Fruit fly (Drosophila melanogaster) whole organism, embryonic: ENCODE results near the gene Tcs6.

Experiments used
- Awh ChIP-seq: fragments of 200-800 bp; sonication (Bioruptor generic); IDR thresholded peaks from 2 replicates; pipeline ENCODE4, ENCODE4 v1.3.6; 2022; ENCODE audit warnings: missing biosample characterization, missing genetic modification characterization
- BEAF-32 ChIP-seq: fragments of 200-800 bp; sonication (Bioruptor generic); optimal IDR thresholded peaks from 3 replicates; lab custom pipeline; 2017; ENCODE audit warnings: missing biosample characterization, missing genetic modification characterization, mild to moderate bottlenecking, moderate library complexity, missing genetic modification reagents
- BtbVII ChIP-seq: fragments of 200-800 bp; sonication (Bioruptor generic); optimal IDR thresholded peaks from 3 replicates; lab custom pipeline; 2017; ENCODE audit warnings: missing biosample characterization, mild to moderate bottlenecking, missing genetic modification characterization
- CG10321 ChIP-seq: fragments of 200-800 bp; sonication (Bioruptor generic); IDR thresholded peaks from 2 replicates; pipeline ENCODE4 v1.3.6; 2022; ENCODE audit warnings: missing biosample characterization, missing genetic modification characterization
- CG10979 ChIP-seq: fragments of 200-800 bp; sonication (Bioruptor generic); optimal IDR thresholded peaks from 2 replicates; lab custom pipeline; 2018; ENCODE audit warnings: missing biosample characterization, mild to moderate bottlenecking, missing genetic modification characterization, moderate library complexity
- CG15601 ChIP-seq: fragments of 200-800 bp; sonication (Bioruptor generic); optimal IDR thresholded peaks from 3 replicates; lab custom pipeline; 2019; ENCODE audit warnings: missing biosample characterization, mild to moderate bottlenecking, missing genetic modification characterization, moderate library complexity
- CG1647 ChIP-seq: fragments of 200-800 bp; sonication (Bioruptor generic); optimal IDR thresholded peaks from 3 replicates; lab custom pipeline; 2016; ENCODE audit warnings: missing biosample characterization, missing genetic modification characterization
- CG16779 ChIP-seq: fragments of 200-800 bp; sonication (Bioruptor generic); IDR thresholded peaks from 2 replicates; pipeline ENCODE4 v1.3.6; 2022; ENCODE audit warnings: missing biosample characterization, missing genetic modification characterization
- CG17186 ChIP-seq: fragments of 200-800 bp; sonication (Bioruptor generic); optimal IDR thresholded peaks from 3 replicates; lab custom pipeline; 2017; ENCODE audit warnings: missing biosample characterization, missing genetic modification reagents, missing genetic modification characterization
- CG18476 ChIP-seq: fragments of 200-800 bp; sonication (Bioruptor generic); optimal IDR thresholded peaks from 2 replicates; lab custom pipeline; 2016; ENCODE audit warnings: missing biosample characterization, mild to moderate bottlenecking, missing genetic modification characterization
- CG2202 ChIP-seq: fragments of 200-800 bp; sonication (Bioruptor generic); optimal IDR thresholded peaks from 2 replicates; lab custom pipeline; 2018; ENCODE audit warnings: missing biosample characterization, mild to moderate bottlenecking, missing genetic modification characterization
- CG2875 ChIP-seq: fragments of 200-800 bp; sonication (Bioruptor generic); optimal IDR thresholded peaks from 2 replicates; lab custom pipeline; 2017; ENCODE audit warnings: missing biosample characterization, mild to moderate bottlenecking, missing genetic modification characterization, missing genetic modification reagents
- CG32532 ChIP-seq: fragments of 200-800 bp; sonication (Bioruptor generic); IDR thresholded peaks from 2 replicates; pipeline ENCODE4 v1.3.6; 2022; ENCODE audit warnings: missing biosample characterization, missing genetic modification characterization
- CG34422 ChIP-seq: fragments of 200-800 bp; sonication (Bioruptor generic); IDR thresholded peaks from 3 replicates; pipeline ENCODE4 v1.3.6; 2022; ENCODE audit warnings: missing biosample characterization, missing genetic modification characterization
- CG4854 ChIP-seq: fragments of 200-800 bp; sonication (Bioruptor generic); optimal IDR thresholded peaks from 2 replicates; lab custom pipeline; 2016; ENCODE audit warnings: missing biosample characterization, missing genetic modification characterization, inconsistent platforms
- CG5245 ChIP-seq: fragments of 200-800 bp; sonication (Bioruptor generic); optimal IDR thresholded peaks from 3 replicates; lab custom pipeline; 2016; ENCODE audit warnings: missing biosample characterization, missing genetic modification characterization
- CG8478 ChIP-seq: fragments of >200 bp; optimal IDR thresholded peaks from 2 replicates; lab custom pipeline; 2018
- D19B ChIP-seq: fragments of 200-800 bp; sonication (Bioruptor generic); optimal IDR thresholded peaks from 2 replicates; lab custom pipeline; 2017; ENCODE audit warnings: missing biosample characterization, mild to moderate bottlenecking, missing genetic modification characterization
- Dip2 ChIP-seq: fragments of 200-800 bp; sonication (Bioruptor generic); IDR thresholded peaks from 2 replicates; pipeline ENCODE4 v1.3.6; 2022; ENCODE audit warnings: missing biosample characterization, missing genetic modification characterization
- Dp ChIP-seq: fragments of 200-800 bp; sonication (Bioruptor generic); optimal IDR thresholded peaks from 2 replicates; lab custom pipeline; 2018; ENCODE audit warnings: missing biosample characterization, mild to moderate bottlenecking, missing genetic modification characterization, moderate library complexity
- E2f1 ChIP-seq: fragments of 200-800 bp; sonication (Bioruptor generic); IDR thresholded peaks from 2 replicates; pipeline ENCODE4 v1.3.6; 2022; ENCODE audit warnings: missing biosample characterization, missing genetic modification characterization
- Elba2 ChIP-seq: fragments of 200-800 bp; sonication (Bioruptor generic); optimal IDR thresholded peaks from 3 replicates; lab custom pipeline; 2016; ENCODE audit warnings: missing biosample characterization, missing genetic modification characterization
- Fer3 ChIP-seq: fragments of 200-800 bp; sonication (Bioruptor generic); optimal IDR thresholded peaks from 2 replicates; lab custom pipeline; 2018; ENCODE audit warnings: missing biosample characterization, mild to moderate bottlenecking, missing genetic modification characterization, moderate library complexity
- H2.0 ChIP-seq: fragments of 200-800 bp; sonication (Bioruptor generic); IDR thresholded peaks from 2 replicates; pipeline ENCODE4 v1.3.6; 2022; ENCODE audit warnings: missing biosample characterization, missing genetic modification characterization
- HLHmδ ChIP-seq: fragments of 200-800 bp; sonication (Bioruptor generic); optimal IDR thresholded peaks from 2 replicates; lab custom pipeline; 2018; ENCODE audit warnings: missing biosample characterization, mild to moderate bottlenecking, missing genetic modification characterization, moderate library complexity
- Hey ChIP-seq: fragments of 200-800 bp; sonication (Bioruptor generic); optimal IDR thresholded peaks from 3 replicates; lab custom pipeline; 2018; ENCODE audit warnings: missing biosample characterization, mild to moderate bottlenecking, missing genetic modification characterization
- Hmr ChIP-seq: fragments of 200-800 bp; sonication (Bioruptor generic); optimal IDR thresholded peaks from 3 replicates; lab custom pipeline; 2017; ENCODE audit warnings: mild to moderate bottlenecking, missing biosample characterization, missing genetic modification reagents, missing genetic modification characterization
- Hmx ChIP-seq: fragments of 200-800 bp; sonication (Bioruptor generic); optimal IDR thresholded peaks from 2 replicates; lab custom pipeline; 2016; ENCODE audit warnings: missing biosample characterization, missing genetic modification characterization
- Jarid2 ChIP-seq: fragments of 200-800 bp; sonication (Bioruptor generic); optimal IDR thresholded peaks from 3 replicates; lab custom pipeline; 2017; ENCODE audit warnings: mild to moderate bottlenecking, missing biosample characterization, missing genetic modification reagents, missing genetic modification characterization
- Rfx ChIP-seq: fragments of 200-800 bp; sonication (Bioruptor generic); IDR thresholded peaks from 2 replicates; pipeline ENCODE4 v1.3.6; 2022; ENCODE audit warnings: missing biosample characterization, missing genetic modification characterization
- YL-1 ChIP-seq: fragments of 200-800 bp; sonication (Bioruptor generic); optimal IDR thresholded peaks from 3 replicates; lab custom pipeline; 2017; ENCODE audit warnings: missing biosample characterization, mild to moderate bottlenecking, missing genetic modification characterization
- abd-A ChIP-seq: fragments of 200-800 bp; sonication (Bioruptor generic); optimal IDR thresholded peaks from 3 replicates; lab custom pipeline; 2019; ENCODE audit warnings: missing biosample characterization, mild to moderate bottlenecking, missing genetic modification characterization, moderate library complexity
- amos ChIP-seq: fragments of 200-800 bp; sonication (Bioruptor generic); IDR thresholded peaks from 2 replicates; pipeline ENCODE4 v1.3.6; 2022; ENCODE audit warnings: missing biosample characterization, missing genetic modification characterization; ENCODE audit not compliant: partially characterized antibody
- aop ChIP-seq: fragments of 200-800 bp; sonication (Bioruptor generic); IDR thresholded peaks from 2 replicates; pipeline ENCODE4 v1.3.6; 2022; ENCODE audit warnings: missing biosample characterization, missing genetic modification characterization
- bbx ChIP-seq: fragments of 200-800 bp; sonication (Bioruptor generic); IDR thresholded peaks from 2 replicates; pipeline ENCODE4 v1.3.6; 2022; ENCODE audit warnings: missing biosample characterization, missing genetic modification characterization; ENCODE audit not compliant: partially characterized antibody
- esg ChIP-seq: fragments of 200-800 bp; sonication (Bioruptor generic); conservative IDR thresholded peaks from 2 replicates; pipeline ENCODE4 v1.3.6; 2022; ENCODE audit warnings: missing biosample characterization, missing genetic modification characterization
- gem ChIP-seq: fragments of 200-800 bp; sonication (Bioruptor generic); optimal IDR thresholded peaks from 2 replicates; lab custom pipeline; 2019; ENCODE audit warnings: missing biosample characterization, mild to moderate bottlenecking, missing genetic modification characterization, moderate library complexity
- hb ChIP-seq: fragments of 200-800 bp; sonication (Bioruptor generic); IDR thresholded peaks from 3 replicates; pipeline ENCODE4 v1.3.6; 2022; ENCODE audit warnings: missing biosample characterization, missing genetic modification characterization; ENCODE audit not compliant: partially characterized antibody
- lab ChIP-seq: fragments of 200-800 bp; sonication (Bioruptor generic); optimal IDR thresholded peaks from 3 replicates; lab custom pipeline; 2017; ENCODE audit warnings: missing biosample characterization, missing genetic modification characterization, mild to moderate bottlenecking, moderate library complexity, missing genetic modification reagents
- lola ChIP-seq, 3 experiments: fragments of >200 bp in 2 of 3; fragments of 200-800 bp in 1 of 3; sonication (Bioruptor generic) in 1 of 3; optimal IDR thresholded peaks; 2 replicates each; lab custom pipeline; 2017 to 2019; ENCODE audit warnings: missing biosample characterization in 3 of 3, missing genetic modification characterization in 3 of 3, mild to moderate bottlenecking in 1 of 3, moderate library complexity in 1 of 3
- mam ChIP-seq: fragments of 200-800 bp; sonication (Bioruptor generic); optimal IDR thresholded peaks from 3 replicates; lab custom pipeline; 2016; ENCODE audit warnings: missing biosample characterization, missing genetic modification characterization
- nerfin-1 ChIP-seq: fragments of 200-800 bp; sonication (Bioruptor generic); optimal IDR thresholded peaks from 3 replicates; lab custom pipeline; 2019; ENCODE audit warnings: missing biosample characterization, mild to moderate bottlenecking, missing genetic modification characterization, moderate library complexity
- nerfin-2 ChIP-seq: fragments of 200-800 bp; sonication (Bioruptor generic); IDR thresholded peaks from 2 replicates; pipeline ENCODE4 v1.3.6; 2022; ENCODE audit warnings: missing biosample characterization, missing genetic modification characterization; ENCODE audit not compliant: partially characterized antibody
- pfk ChIP-seq: fragments of 200-800 bp; sonication (Bioruptor generic); optimal IDR thresholded peaks from 2 replicates; lab custom pipeline; 2018; ENCODE audit warnings: missing biosample characterization, mild to moderate bottlenecking, missing genetic modification characterization, moderate library complexity
- psq ChIP-seq: fragments of 200-800 bp; sonication (Bioruptor generic); optimal IDR thresholded peaks from 2 replicates; lab custom pipeline; 2017; ENCODE audit warnings: missing biosample characterization, missing genetic modification characterization
- sens-2 ChIP-seq: fragments of 200-800 bp; sonication (Bioruptor generic); IDR thresholded peaks from 2 replicates; pipeline ENCODE4 v1.3.6; 2022; ENCODE audit warnings: missing biosample characterization, missing genetic modification characterization
- trem ChIP-seq: fragments of 200-800 bp; optimal IDR thresholded peaks from 3 replicates; lab custom pipeline; 2019; ENCODE audit warnings: missing biosample characterization, mild to moderate bottlenecking, missing genetic modification characterization, moderate library complexity
- trh ChIP-seq: fragments of 200-800 bp; sonication (Bioruptor generic); optimal IDR thresholded peaks from 2 replicates; lab custom pipeline; 2016; ENCODE audit warnings: missing biosample characterization, missing genetic modification characterization
- zfh2 ChIP-seq: fragments of 200-800 bp; sonication (Bioruptor generic); optimal IDR thresholded peaks from 2 replicates; lab custom pipeline; 2016; ENCODE audit warnings: missing biosample characterization, missing genetic modification characterization

Tcs6 gene

dm6 chr3R:26104302-26105140, 46.5 kb upstream of the Tcs6 start (continued):
- TF ChIP-seq HLHmδ (GFP tag; lab: Kevin White, UChicago), result no peak
- TF ChIP-seq Elba2, result no peak
- no peak for TF ChIP-seq Dip2 (GFP tag; lab: Robert Waterston, UW)
- no peak for TF ChIP-seq sens-2 (GFP tag; lab: Robert Waterston, UW)
- no peak for TF ChIP-seq nerfin-1 (tag; lab: Kevin White, UChicago)
- TF ChIP-seq psq (GFP tag; lab: Kevin White, UChicago), result no peak
- no peak for TF ChIP-seq zfh2 (GFP tag; lab: Kevin White, UChicago)
- TF ChIP-seq CG34422 (GFP tag; lab: Robert Waterston, UW), result 0 out of 3 replicates have a peak, but pooled peaks have one; percentile 7
- TF ChIP-seq mam (GFP tag; lab: Kevin White, UChicago), result no peak
- TF ChIP-seq BEAF-32 (GFP tag; lab: Kevin White, UChicago), result no peak
- TF ChIP-seq lab, result peak; percentile 75
- TF ChIP-seq CG2875, result no peak
- TF ChIP-seq E2f1 (GFP tag; lab: Robert Waterston, UW), result no peak
- no peak for TF ChIP-seq amos (GFP tag; lab: Robert Waterston, UW)
- no peak for TF ChIP-seq lola (GFP tag; optimal IDR thresholded peaks at IDR 0.05; lab: Kevin White, UChicago)
- no peak for TF ChIP-seq nerfin-2 (GFP tag; lab: Robert Waterston, UW)
- no peak for TF ChIP-seq H2.0 (GFP tag; lab: Robert Waterston, UW)
- TF ChIP-seq CG10979 (tag; lab: Kevin White, UChicago), result no peak
- no peak for TF ChIP-seq Awh (GFP tag; lab: Robert Waterston, UW)
- no peak for TF ChIP-seq CG8478 (lab: Kevin White, UChicago)
- no peak for TF ChIP-seq CG18476 (GFP tag; lab: Kevin White, UChicago)
- TF ChIP-seq trem, result no peak
- TF ChIP-seq trh (GFP tag; lab: Kevin White, UChicago), result no peak
- TF ChIP-seq CG32532, result peak; percentile 71
- no peak for TF ChIP-seq Hey (tag; lab: Kevin White, UChicago)
- TF ChIP-seq BtbVII (GFP tag; lab: Kevin White, UChicago), result peak; percentile 48
- TF ChIP-seq Rfx, result peak; percentile 70
- TF ChIP-seq aop (GFP tag; lab: Robert Waterston, UW), result no peak
- no peak for TF ChIP-seq CG5245 (GFP tag; lab: Kevin White, UChicago)
- TF ChIP-seq Hmr (GFP tag; lab: Kevin White, UChicago), result peak; percentile 66
- TF ChIP-seq abd-A (tag; lab: Kevin White, UChicago), result no peak
- TF ChIP-seq D19B, result peak; percentile 51
- TF ChIP-seq CG17186 (GFP tag; lab: Kevin White, UChicago), result no peak
- TF ChIP-seq CG15601 (tag; lab: Kevin White, UChicago), result no peak
- TF ChIP-seq CG1647 (GFP tag; lab: Kevin White, UChicago), result no peak
- no peak for TF ChIP-seq hb (GFP tag; lab: Robert Waterston, UW)
- no peak for TF ChIP-seq pfk
- TF ChIP-seq CG4854 (GFP tag; lab: Kevin White, UChicago), result no peak
- TF ChIP-seq CG16779 (GFP tag; lab: Robert Waterston, UW), result no peak
- no peak for TF ChIP-seq Fer3
- no peak for TF ChIP-seq YL-1
- no peak for TF ChIP-seq Hmx (GFP tag; lab: Kevin White, UChicago)
- peak; percentile 26 for TF ChIP-seq CG2202 (tag; lab: Kevin White, UChicago)
- TF ChIP-seq Jarid2 (GFP tag; lab: Kevin White, UChicago), result no peak
- TF ChIP-seq Dp (GFP tag; lab: Kevin White, UChicago), result no peak
- TF ChIP-seq esg (GFP tag; lab: Robert Waterston, UW), result 0 out of 2 replicates have a peak, but pooled peaks have one; percentile 7
- no peak for TF ChIP-seq bbx (GFP tag; lab: Robert Waterston, UW)
- TF ChIP-seq gem (tag; lab: Kevin White, UChicago), result peak; percentile 72
- no peak for TF ChIP-seq CG10321 (GFP tag; lab: Robert Waterston, UW)
